Worm (Caenorhabditis elegans) whole organism, L3 larva: ENCODE results near the gene C52B9.4.

ENCODE experiments used
- aly-2 ChIP-seq: fragments of 150-350 bp; optimal IDR thresholded peaks from 2 replicates; lab custom pipeline; 2014; ENCODE audit warnings: missing biosample characterization, missing genetic modification characterization
- ama-1 ChIP-seq: fragments of 150-350 bp; optimal IDR thresholded peaks from 2 replicates; lab custom pipeline; 2018
- ceh-16 ChIP-seq: sonication (generic microtip); optimal IDR thresholded peaks from 2 replicates; lab custom pipeline; 2017; ENCODE audit warnings: missing biosample characterization, missing genetic modification characterization
- ceh-28 ChIP-seq: fragments of 150-350 bp; optimal IDR thresholded peaks from 2 replicates; lab custom pipeline; 2014; ENCODE audit warnings: missing biosample characterization, missing genetic modification reagents, missing genetic modification characterization
- ceh-82 ChIP-seq: fragments of 150-350 bp; optimal IDR thresholded peaks from 2 replicates; lab custom pipeline; 2014; ENCODE audit warnings: missing biosample characterization, missing genetic modification characterization
- ceh-9 ChIP-seq: sonication (generic microtip); optimal IDR thresholded peaks from 2 replicates; lab custom pipeline; 2018; ENCODE audit warnings: missing biosample characterization, missing genetic modification characterization
- daf-12 ChIP-seq: fragments of 150-350 bp; optimal IDR thresholded peaks from 2 replicates; lab custom pipeline; 2014; ENCODE audit warnings: missing biosample characterization, missing genetic modification reagents, missing genetic modification characterization
- egl-27 ChIP-seq: sonication (generic microtip); optimal IDR thresholded peaks from 4 replicates; lab custom pipeline; 2017; ENCODE audit warnings: missing biosample characterization, missing genetic modification reagents, missing genetic modification characterization
- elt-1 ChIP-seq: fragments of 150-350 bp; optimal IDR thresholded peaks from 2 replicates; lab custom pipeline; 2014; ENCODE audit warnings: missing biosample characterization, missing genetic modification characterization
- elt-2 ChIP-seq: sonication (generic microtip); optimal IDR thresholded peaks from 2 replicates; lab custom pipeline; 2016; ENCODE audit warnings: missing genetic modification reagents, mild to moderate bottlenecking, missing genetic modification characterization, missing compliant biosample characterization
- eor-1 ChIP-seq, 2 experiments: fragments of 150-350 bp; optimal IDR thresholded peaks; 2 replicates each; lab custom pipeline; 2014 to 2018; ENCODE audit warnings: missing biosample characterization in 2 of 2, missing genetic modification characterization in 2 of 2
- fkh-10 ChIP-seq: sonication (generic microtip); optimal IDR thresholded peaks from 2 replicates; lab custom pipeline; 2017; ENCODE audit warnings: missing biosample characterization, missing genetic modification reagents, missing genetic modification characterization
- fkh-2 ChIP-seq: fragments of 150-350 bp; optimal IDR thresholded peaks from 2 replicates; lab custom pipeline; 2014; ENCODE audit warnings: missing biosample characterization, missing genetic modification reagents, missing genetic modification characterization
- fos-1 ChIP-seq: fragments of 150-350 bp; optimal IDR thresholded peaks from 2 replicates; lab custom pipeline; 2014; ENCODE audit warnings: missing biosample characterization, missing genetic modification characterization
- jun-1 ChIP-seq: fragments of 150-350 bp; optimal IDR thresholded peaks from 2 replicates; lab custom pipeline; 2014; ENCODE audit warnings: missing biosample characterization, missing genetic modification reagents, missing genetic modification characterization
- lin-15B ChIP-seq: fragments of 150-350 bp; optimal IDR thresholded peaks from 2 replicates; lab custom pipeline; 2014; ENCODE audit warnings: missing biosample characterization, missing genetic modification characterization
- lsy-12 ChIP-seq: sonication (generic microtip); optimal IDR thresholded peaks from 2 replicates; lab custom pipeline; 2016; ENCODE audit warnings: mild to moderate bottlenecking, missing genetic modification characterization, missing compliant biosample characterization
- mdl-1 ChIP-seq: fragments of 150-350 bp; optimal IDR thresholded peaks from 2 replicates; lab custom pipeline; 2014; ENCODE audit warnings: missing biosample characterization, missing genetic modification characterization
- mml-1 ChIP-seq: fragments of 150-350 bp; sonication (generic microtip); optimal IDR thresholded peaks from 3 replicates; lab custom pipeline; 2014; ENCODE audit warnings: missing biosample characterization, missing genetic modification characterization
- nhr-11 ChIP-seq: fragments of 150-350 bp; optimal IDR thresholded peaks from 2 replicates; lab custom pipeline; 2014; ENCODE audit warnings: missing biosample characterization, missing genetic modification characterization
- nhr-12 ChIP-seq: fragments of 150-350 bp; optimal IDR thresholded peaks from 2 replicates; lab custom pipeline; 2014; ENCODE audit warnings: missing biosample characterization, missing genetic modification characterization
- nhr-23 ChIP-seq: fragments of 150-350 bp; optimal IDR thresholded peaks from 2 replicates; lab custom pipeline; 2014; ENCODE audit warnings: missing biosample characterization, missing genetic modification reagents, missing genetic modification characterization
- nhr-25 ChIP-seq: sonication (generic microtip); optimal IDR thresholded peaks from 2 replicates; lab custom pipeline; 2017; ENCODE audit warnings: missing biosample characterization, missing genetic modification characterization
- nhr-28 ChIP-seq: fragments of 150-350 bp; optimal IDR thresholded peaks from 2 replicates; lab custom pipeline; 2014; ENCODE audit warnings: missing biosample characterization, missing genetic modification characterization
- nhr-43 ChIP-seq: sonication (generic microtip); optimal IDR thresholded peaks from 2 replicates; lab custom pipeline; 2016; ENCODE audit warnings: mild to moderate bottlenecking, missing genetic modification characterization, missing compliant biosample characterization; ENCODE audit not compliant: poor library complexity, severe bottlenecking
- pha-4 ChIP-seq: fragments of 150-350 bp; optimal IDR thresholded peaks from 2 replicates; lab custom pipeline; 2014; ENCODE audit warnings: missing biosample characterization, missing genetic modification reagents, missing genetic modification characterization
- pqm-1 ChIP-seq: fragments of 150-350 bp; optimal IDR thresholded peaks from 2 replicates; lab custom pipeline; 2017; ENCODE audit warnings: missing biosample characterization, missing genetic modification characterization, inconsistent platforms
- sea-2 ChIP-seq: fragments of 150-350 bp; sonication (generic microtip); optimal IDR thresholded peaks from 4 replicates; lab custom pipeline; 2014; ENCODE audit warnings: missing biosample characterization, missing genetic modification reagents, missing genetic modification characterization
- skn-1 ChIP-seq: fragments of 150-350 bp; optimal IDR thresholded peaks from 2 replicates; lab custom pipeline; 2014; ENCODE audit warnings: missing biosample characterization, missing genetic modification characterization
- zag-1 ChIP-seq: fragments of 150-350 bp; optimal IDR thresholded peaks from 2 replicates; lab custom pipeline; 2014; ENCODE audit warnings: missing biosample characterization, missing genetic modification characterization
- ztf-11 ChIP-seq: fragments of 150-350 bp; optimal IDR thresholded peaks from 2 replicates; lab custom pipeline; 2014; ENCODE audit warnings: missing biosample characterization, missing genetic modification characterization

The C52B9.4 gene

ce11 chrX:4273614-4274013 lies 13.2 kb downstream of the C52B9.4 start, which contains the start of gene C52B9.10:
Gene C52B9.10 (plus strand): TSS chrX:4273914.
- TF ChIP-seq sea-2 (GFP tag; lab: Kevin White, UChicago), result no peak
- no peak for TF ChIP-seq daf-12 (tag; lab: Kevin White, UChicago)

- no peak for TF ChIP-seq ceh-82 (tag; lab: Kevin White, UChicago)
- TF ChIP-seq zag-1 (tag; lab: Kevin White, UChicago), result no peak
- TF ChIP-seq nhr-23 (tag; lab: Kevin White, UChicago), result no peak
- no peak for TF ChIP-seq daf-12 (tag; lab: Kevin White, UChicago)
- no peak for TF ChIP-seq fos-1 (tag; lab: Kevin White, UChicago)
- no peak for TF ChIP-seq nhr-12
- no peak for TF ChIP-seq egl-27 (tag; lab: Kevin White, UChicago)
- TF ChIP-seq sea-2 (GFP tag; lab: Kevin White, UChicago), result no peak
- no peak for TF ChIP-seq fkh-2 (tag; lab: Kevin White, UChicago)
Observed at ce11 chrX:4274116-4274515, 13.7 kb downstream of the C52B9.4 start, which contains the start of gene mec-18. Gene mec-18 (minus strand): TSS chrX:4274216.

DNA sequence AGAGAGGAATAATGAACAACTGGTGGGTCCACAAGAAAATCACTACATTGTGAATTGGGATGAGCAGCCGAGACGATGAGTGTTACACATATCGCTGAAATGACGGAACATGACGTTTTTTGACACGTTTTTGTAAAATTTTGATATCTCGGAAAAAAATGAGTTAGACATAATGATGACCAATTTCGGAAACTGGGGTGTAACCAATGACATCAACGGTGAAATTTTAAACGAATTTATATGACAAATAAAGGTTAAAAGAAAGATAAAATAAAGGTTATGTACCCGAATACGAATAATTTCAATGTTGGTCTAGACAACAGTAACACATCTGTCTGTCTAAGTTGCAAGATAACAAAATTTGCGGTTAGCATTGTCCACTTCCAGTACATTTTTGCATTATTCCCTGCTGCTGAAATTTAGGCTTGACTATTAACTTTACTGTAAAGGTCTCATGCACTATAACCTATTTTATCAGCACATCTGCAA lies 18.9 kb downstream of the C52B9.4 start, which contains the start of the genes twk-28 and ets-9:
Gene twk-28, minus strand, starts transcription at position 51 of the 489 bp plus-strand sequence.
Gene ets-9, plus strand, starts transcription at position 410 of the 489 bp plus-strand sequence.
- no peak for TF ChIP-seq fkh-2 (tag; lab: Kevin White, UChicago)
- TF ChIP-seq aly-2 (tag; lab: Kevin White, UChicago), result no peak
- TF ChIP-seq nhr-12, result no peak
- no peak for TF ChIP-seq ceh-16 (tag; lab: Kevin White, UChicago)
- no peak for TF ChIP-seq mml-1 (tag; lab: Kevin White, UChicago)
- no peak for TF ChIP-seq nhr-28 (tag; lab: Kevin White, UChicago)
- no peak for TF ChIP-seq eor-1 (tag; optimal IDR thresholded peaks at IDR 0.05; lab: Kevin White, UChicago)
- TF ChIP-seq fkh-10 (GFP tag; lab: Kevin White, UChicago), result no peak
- TF ChIP-seq lin-15B (tag; lab: Kevin White, UChicago), result no peak
- no peak for TF ChIP-seq nhr-25
- no peak for TF ChIP-seq nhr-11 (tag; lab: Kevin White, UChicago)
- TF ChIP-seq daf-12 (tag; lab: Kevin White, UChicago), result no peak
- no peak for TF ChIP-seq lsy-12 (tag; lab: Kevin White, UChicago)
- TF ChIP-seq mdl-1, result no peak
- no peak for TF ChIP-seq ztf-11 (tag; lab: Kevin White, UChicago)
- TF ChIP-seq ama-1, result no peak
- no peak for TF ChIP-seq ceh-9 (tag; lab: Kevin White, UChicago)
- no peak for TF ChIP-seq ceh-28

- TF ChIP-seq jun-1 (tag; lab: Kevin White, UChicago), result no peak
- peak; percentile 82 for TF ChIP-seq pqm-1 (tag; lab: Kevin White, UChicago)
- TF ChIP-seq pha-4 (tag; lab: Kevin White, UChicago), result peak; percentile 57
- peak; percentile 68 for TF ChIP-seq elt-2
- TF ChIP-seq elt-1 (tag; lab: Kevin White, UChicago), result no peak
Observed at ce11 chrX:4282380-4282779, 21.9 kb downstream of the C52B9.4 start, which contains the start of gene C52B9.19. Gene C52B9.19 (plus strand): TSS chrX:4282555.

- TF ChIP-seq skn-1 (peak; percentile 9), sea-2 (GFP tag; lab: Kevin White, UChicago) (no peak), lin-15B (tag; lab: Kevin White, UChicago) (no peak), pha-4 (tag; lab: Kevin White, UChicago) (peak; percentile 37), elt-2 (peak; percentile 39), pqm-1 (tag; lab: Kevin White, UChicago) (peak; percentile 34)
Observed at ce11 chrX:4283989-4284388, 23.5 kb downstream of the C52B9.4 start, which contains the start of gene ets-10. Gene ets-10 (plus strand): TSS chrX:4284189.

DNA sequence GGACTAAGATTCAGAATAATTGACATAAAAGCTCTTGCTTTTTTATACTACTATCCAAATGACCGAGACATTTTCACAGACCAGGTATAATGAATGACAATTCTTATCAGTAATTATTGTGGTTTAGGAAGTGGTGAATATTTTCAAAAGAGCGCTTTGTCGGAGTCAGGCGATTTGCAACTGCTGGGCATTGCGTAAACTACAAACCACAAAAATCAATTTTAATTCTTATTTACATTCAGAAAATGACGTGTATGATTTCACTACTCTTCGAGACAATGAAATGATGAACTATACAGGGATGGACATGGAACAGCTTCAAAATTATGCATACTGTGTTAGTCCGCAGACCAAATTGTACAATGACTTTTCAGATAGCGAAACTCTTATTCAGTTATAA lies 24.0 kb downstream of the C52B9.4 start:
- no peak for TF ChIP-seq fos-1 (tag; lab: Kevin White, UChicago)
- TF ChIP-seq pqm-1 (tag; lab: Kevin White, UChicago), result peak; percentile 89
- TF ChIP-seq pha-4 (tag; lab: Kevin White, UChicago), result peak; percentile 7
- TF ChIP-seq elt-2, result peak; percentile 62
- no peak for TF ChIP-seq nhr-43 (tag; lab: Kevin White, UChicago)
